Fruit fly (Drosophila melanogaster) whole organism, prepupa: ENCODE results near the gene Oat.

ENCODE experiments used
- CG15336 ChIP-seq: fragments of 200-800 bp; sonication (Bioruptor generic); IDR thresholded peaks from 2 replicates; pipeline ENCODE4 v1.3.6; 2022; ENCODE audit warnings: missing biosample characterization, missing genetic modification characterization
- CG34406 ChIP-seq: fragments of 200-800 bp; sonication (Bioruptor generic); optimal IDR thresholded peaks from 3 replicates; lab custom pipeline; 2016; ENCODE audit warnings: missing biosample characterization, missing genetic modification characterization
- CG6163 ChIP-seq: fragments of 200-800 bp; sonication (Bioruptor generic); IDR thresholded peaks from 3 replicates; pipeline ENCODE4 v1.3.6; 2022; ENCODE audit warnings: missing biosample characterization, missing genetic modification characterization
- CG6276 ChIP-seq: fragments of 200-800 bp; sonication (Bioruptor generic); optimal IDR thresholded peaks from 2 replicates; lab custom pipeline; 2017; ENCODE audit warnings: missing biosample characterization, mild to moderate bottlenecking, missing genetic modification characterization
- CG6808 ChIP-seq: fragments of 200-800 bp; sonication (Bioruptor generic); optimal IDR thresholded peaks from 3 replicates; lab custom pipeline; 2017; ENCODE audit warnings: missing biosample characterization, missing genetic modification characterization, mild to moderate bottlenecking, moderate library complexity, missing genetic modification reagents
- CG7368 ChIP-seq: fragments of 200-800 bp; sonication (Bioruptor generic); optimal IDR thresholded peaks from 3 replicates; lab custom pipeline; 2016; ENCODE audit warnings: missing biosample characterization, missing genetic modification characterization
- CG8319 ChIP-seq: fragments of 200-800 bp; sonication (Bioruptor generic); optimal IDR thresholded peaks from 3 replicates; lab custom pipeline; 2016; ENCODE audit warnings: missing biosample characterization, missing genetic modification characterization
- CG9139 ChIP-seq: fragments of 200-800 bp; sonication (Bioruptor generic); optimal IDR thresholded peaks from 3 replicates; lab custom pipeline; 2017; ENCODE audit warnings: missing biosample characterization, mild to moderate bottlenecking, missing genetic modification characterization
- Hr39 ChIP-seq: fragments of 200-800 bp; sonication (Bioruptor generic); optimal IDR thresholded peaks from 2 replicates; lab custom pipeline; 2016; ENCODE audit warnings: missing biosample characterization, missing genetic modification characterization
- Hr4 ChIP-seq: fragments of 200-800 bp; sonication (Bioruptor generic); optimal IDR thresholded peaks from 3 replicates; lab custom pipeline; 2016; ENCODE audit warnings: missing biosample characterization, missing genetic modification characterization
- acj6 ChIP-seq: fragments of 200-800 bp; sonication (Bioruptor generic); optimal IDR thresholded peaks from 3 replicates; lab custom pipeline; 2016; ENCODE audit warnings: missing biosample characterization, missing genetic modification characterization
- cyc ChIP-seq: fragments of 200-800 bp; sonication (Bioruptor generic); optimal IDR thresholded peaks from 3 replicates; lab custom pipeline; 2016; ENCODE audit warnings: missing biosample characterization, missing genetic modification characterization
- dac ChIP-seq: fragments of 200-800 bp; sonication (Bioruptor generic); optimal IDR thresholded peaks from 2 replicates; lab custom pipeline; 2017; ENCODE audit warnings: missing biosample characterization, mild to moderate bottlenecking, missing genetic modification characterization

dm6 chr3L:19649374-19649948, at the start of gene Oat:
- TF ChIP-seq CG8319 (GFP tag; lab: Kevin White, UChicago) (no peak), CG9139 (GFP tag; lab: Kevin White, UChicago) (no peak), CG34406 (GFP tag; lab: Kevin White, UChicago) (no peak), Hr4 (GFP tag; lab: Kevin White, UChicago) (no peak), dac (GFP tag; lab: Kevin White, UChicago) (no peak), CG7368 (GFP tag; lab: Kevin White, UChicago) (no peak), acj6 (GFP tag; lab: Kevin White, UChicago) (no peak), CG6163 (GFP tag; lab: Robert Waterston, UW) (no peak), CG6276 (GFP tag; lab: Kevin White, UChicago) (no peak), Hr39 (GFP tag; lab: Kevin White, UChicago) (no peak), cyc (GFP tag; lab: Kevin White, UChicago) (no peak), CG15336 (GFP tag; lab: Robert Waterston, UW) (no peak), CG6808 (GFP tag; lab: Kevin White, UChicago) (no peak)
